Fruit fly (Drosophila melanogaster): ENCODE results near the gene CG18088.

DNA sequence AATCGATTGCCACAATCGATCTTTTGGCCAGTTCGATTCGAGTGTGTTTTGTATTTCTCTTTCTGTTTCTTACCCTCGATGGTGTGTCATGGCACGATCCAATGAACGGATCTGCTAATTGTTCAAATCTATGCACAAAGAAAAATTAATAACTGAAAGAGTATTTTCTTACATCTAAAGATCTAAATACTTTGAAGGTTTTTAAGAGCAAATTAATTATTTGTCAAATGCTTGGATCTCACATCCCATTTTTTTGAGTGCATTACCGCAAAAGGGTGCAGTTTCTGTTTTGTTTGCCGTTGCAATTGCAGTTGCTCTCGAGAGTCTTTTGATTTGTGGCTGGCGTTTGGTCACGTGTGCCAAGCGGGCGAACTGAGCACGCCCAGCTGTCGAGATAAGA lies 45.4 kb upstream of the CG18088 start:
- TF ChIP-seq Pif1B (GFP tag; optimal IDR thresholded peaks at IDR 0.05) (no peak), gl (tag; optimal IDR thresholded peaks at IDR 0.05) (no peak), EcR (GFP tag; optimal IDR thresholded peaks at IDR 0.05) (no peak), CG34367 (tag; optimal IDR thresholded peaks at IDR 0.05) (no peak), CG12605 (GFP tag; IDR thresholded peaks at IDR 0.05) (no peak), CG13204 (GFP tag; optimal IDR thresholded peaks at IDR 0.05) (no peak), Ets98B (GFP tag; IDR thresholded peaks at IDR 0.05) (peak; percentile 24; the same call in 1 of the 2 replicates)
